Worm (Caenorhabditis elegans): ENCODE results near the gene C33C12.4.

DNA sequence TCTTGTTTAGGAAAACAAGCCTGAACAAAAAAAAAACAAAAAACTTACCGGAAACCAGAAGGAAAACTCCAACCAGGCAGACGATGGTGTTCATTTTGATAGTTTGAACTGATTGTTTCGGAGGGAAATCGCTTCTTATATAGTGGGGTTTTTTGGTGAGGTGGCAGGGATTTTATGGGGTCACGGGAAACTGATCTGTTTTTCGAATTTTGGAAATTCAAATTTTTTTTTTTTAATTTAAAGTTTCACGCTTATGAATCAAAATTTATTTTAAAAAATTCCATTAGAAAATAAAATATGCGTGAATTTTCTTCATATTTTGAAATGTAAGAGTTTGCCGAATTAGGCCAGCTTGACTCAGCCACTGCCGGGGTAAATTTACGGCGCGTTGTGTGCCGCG, 9.1 kb upstream of the C33C12.4 start, which contains the start of gene C33C12.7:
- TF ChIP-seq sptf-1 (tag; optimal IDR thresholded peaks at IDR 0.05) (no peak), ama-1 (optimal IDR thresholded peaks at IDR 0.05) (no peak), nhr-11 (tag; optimal IDR thresholded peaks at IDR 0.05) (no peak), snpc-4 (tag; optimal IDR thresholded peaks at IDR 0.05) (no peak), hlh-4 (tag; optimal IDR thresholded peaks at IDR 0.05) (no peak), lir-3 (tag; optimal IDR thresholded peaks at IDR 0.05; ENCODE audit: poor library complexity) (no peak), irx-1 (tag; optimal IDR thresholded peaks at IDR 0.05) (no peak), nhr-90 (tag; optimal IDR thresholded peaks at IDR 0.05; ENCODE audit: poor library complexity) (no peak), unc-62 (GFP tag; optimal IDR thresholded peaks at IDR 0.05) (no peak), egl-27 (tag; optimal IDR thresholded peaks at IDR 0.05) (no peak), nhr-28 (tag; optimal IDR thresholded peaks at IDR 0.05) (no peak), fos-1 (tag; optimal IDR thresholded peaks at IDR 0.05) (no peak), lin-39 (tag; optimal IDR thresholded peaks at IDR 0.05) (no peak), Y116A8C.19 (tag; optimal IDR thresholded peaks at IDR 0.05; ENCODE audit: borderline replicate concordance) (no peak)
